Fruit fly (Drosophila melanogaster) whole organism, pupa: ENCODE data around the gene CG34268.

ENCODE experiments used
- CG14655 ChIP-seq: fragments of 200-800 bp; sonication (Bioruptor generic); optimal IDR thresholded peaks from 3 replicates; lab custom pipeline; 2017; ENCODE audit warnings: mild to moderate bottlenecking, missing biosample characterization, missing genetic modification reagents, missing genetic modification characterization
- Pif1A ChIP-seq: fragments of 200-800 bp; sonication (Bioruptor generic); optimal IDR thresholded peaks from 3 replicates; lab custom pipeline; 2016; ENCODE audit warnings: missing biosample characterization, missing genetic modification characterization

DNA sequence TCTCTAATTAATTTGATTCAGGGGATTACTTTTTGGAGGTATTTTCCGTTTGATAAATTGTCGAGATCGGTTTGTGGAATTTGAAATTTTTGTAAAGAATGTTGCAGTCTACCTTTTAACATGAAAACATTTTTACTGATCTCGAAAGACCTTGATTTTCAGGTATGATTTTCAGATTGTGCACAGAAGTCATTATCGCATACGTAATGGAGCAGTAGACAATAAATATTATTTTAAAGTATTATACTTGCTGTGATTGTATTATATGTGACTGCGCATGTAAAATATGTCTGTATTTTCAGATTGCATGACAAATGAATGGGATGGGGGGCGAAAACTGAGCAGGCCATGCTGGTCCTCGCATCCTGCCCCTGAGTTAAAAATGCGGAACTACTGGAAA is 27.3 kb downstream of the CG34268 start, which contains the start of gene CG34269:
- TF ChIP-seq Pif1A (GFP tag; lab: Kevin White, UChicago) (no peak), CG14655 (no peak)
